Worm (Caenorhabditis elegans): ENCODE results near the gene txt-3.

Gene txt-3

DNA sequence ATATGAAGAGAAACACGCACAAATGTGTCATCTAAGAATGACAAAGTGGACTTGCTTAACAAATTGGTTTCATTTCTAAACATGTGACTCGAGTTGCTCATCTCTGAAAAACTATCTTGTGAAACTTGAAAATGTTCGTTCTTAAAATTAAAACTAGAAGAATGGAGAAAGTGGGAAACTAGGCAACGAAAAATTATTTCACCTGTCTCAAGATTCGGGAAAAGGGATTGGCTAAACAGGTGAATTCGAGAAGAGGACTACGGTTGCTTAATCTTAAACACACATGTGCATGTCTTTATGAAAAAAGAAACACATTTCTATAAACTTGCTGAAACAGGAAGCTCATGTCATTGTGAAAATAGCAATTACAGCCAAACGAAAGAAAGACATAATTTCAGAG is 17.3 kb downstream of the txt-3 start, which contains the start of gene srz-24:
Gene srz-24, minus strand, starts transcription at position 101 of the 400 bp plus-strand sequence.
- TF ChIP-seq ama-1 (optimal IDR thresholded peaks at IDR 0.05) = no peak
- no peak for TF ChIP-seq ceh-36 (tag; optimal IDR thresholded peaks at IDR 0.05)

DNA sequence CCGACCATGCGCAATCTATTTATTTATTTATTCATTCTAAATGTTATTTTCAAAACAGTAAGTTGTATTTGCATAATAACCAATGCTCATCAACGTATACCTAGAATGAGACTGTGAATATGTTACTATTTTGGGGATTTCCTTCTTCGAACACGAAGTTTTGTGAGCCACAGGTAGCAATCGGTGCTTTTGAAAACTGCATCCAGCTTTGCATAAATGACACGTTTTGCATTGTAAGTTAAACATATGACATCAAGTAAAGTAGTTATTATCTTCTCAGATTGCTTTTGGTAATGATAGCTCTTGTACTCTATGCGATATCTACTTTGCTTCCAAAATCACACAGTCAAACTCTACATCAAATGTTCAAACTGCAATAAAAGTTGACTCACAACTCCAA is 18.7 kb downstream of the txt-3 start, which contains the start of gene E03H12.4:
Gene E03H12.4, plus strand, starts transcription at position 120 of the 400 bp plus-strand sequence.
- no peak for TF ChIP-seq ama-1 (optimal IDR thresholded peaks at IDR 0.05)

DNA sequence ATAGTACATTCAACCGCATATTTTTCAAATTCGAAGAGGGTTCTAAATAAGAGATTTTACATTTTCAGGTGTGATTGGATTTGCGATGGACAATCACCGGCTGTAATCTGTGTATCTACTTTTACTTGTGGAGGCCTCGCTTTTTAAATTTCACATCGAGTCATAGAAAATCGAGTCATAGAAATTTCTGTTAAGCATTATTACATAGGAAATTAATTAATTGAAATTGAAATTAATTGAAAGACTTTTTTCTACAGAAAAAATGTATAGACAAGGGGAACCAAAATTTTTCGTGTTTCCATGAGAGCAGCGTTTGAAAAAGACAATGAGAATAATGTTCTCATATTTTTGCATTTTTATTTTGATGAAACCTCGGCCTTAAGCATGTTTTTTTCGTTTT is 20.0 kb downstream of the txt-3 start, which contains the start of gene clec-176:
Gene clec-176, plus strand, starts transcription at position 301 of the 400 bp plus-strand sequence.
- TF ChIP-seq F13C5.2 (tag; optimal IDR thresholded peaks at IDR 0.05) (no peak), B0310.2 (tag; optimal IDR thresholded peaks at IDR 0.05) (no peak), ama-1 (optimal IDR thresholded peaks at IDR 0.05) (no peak), flt-1 (GFP tag; IDR thresholded peaks at IDR 0.05) (no peak), tbx-37 (GFP tag; conservative IDR thresholded peaks at IDR 0.05) (no peak), sea-1 (GFP tag; conservative IDR thresholded peaks at IDR 0.05) (no peak), ceh-36 (tag; optimal IDR thresholded peaks at IDR 0.05) (no peak), hmg-4 (GFP tag; optimal IDR thresholded peaks at IDR 0.05) (no peak), hmbx-1 (tag; optimal IDR thresholded peaks at IDR 0.05) (no peak), ceh-13 (GFP tag; optimal IDR thresholded peaks at IDR 0.05) (no peak), ets-7 (tag; optimal IDR thresholded peaks at IDR 0.05) (no peak), pes-1 (GFP tag; IDR thresholded peaks at IDR 0.05) (no peak)

DNA sequence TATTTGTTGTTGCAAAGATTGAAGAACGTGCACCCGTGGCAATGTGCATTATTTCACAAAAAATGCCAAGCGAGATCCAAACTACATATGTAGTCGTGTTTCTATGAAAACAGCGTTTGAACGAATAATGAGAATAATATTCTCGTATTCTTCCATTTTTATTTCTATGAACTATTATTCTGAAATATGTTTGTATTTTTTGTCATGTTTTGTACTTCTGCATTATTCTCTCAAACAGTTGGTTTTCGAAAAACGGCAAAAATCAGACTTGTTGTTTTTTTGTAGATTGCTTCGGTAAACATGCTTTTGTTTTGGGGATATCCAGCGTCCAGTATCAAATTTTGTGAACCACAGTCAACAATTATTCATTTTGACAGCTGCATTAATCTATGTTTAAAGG is 22.5 kb downstream of the txt-3 start, which contains the start of gene clec-177:
Gene clec-177, plus strand, starts transcription at position 301 of the 400 bp plus-strand sequence.
- TF ChIP-seq ets-7 (tag; optimal IDR thresholded peaks at IDR 0.05) (no peak), pes-1 (GFP tag; IDR thresholded peaks at IDR 0.05) (no peak), F13C5.2 (tag; optimal IDR thresholded peaks at IDR 0.05) (no peak), tra-4 (tag; optimal IDR thresholded peaks at IDR 0.05) (no peak), hnd-1 (tag; optimal IDR thresholded peaks at IDR 0.05) (no peak)

DNA sequence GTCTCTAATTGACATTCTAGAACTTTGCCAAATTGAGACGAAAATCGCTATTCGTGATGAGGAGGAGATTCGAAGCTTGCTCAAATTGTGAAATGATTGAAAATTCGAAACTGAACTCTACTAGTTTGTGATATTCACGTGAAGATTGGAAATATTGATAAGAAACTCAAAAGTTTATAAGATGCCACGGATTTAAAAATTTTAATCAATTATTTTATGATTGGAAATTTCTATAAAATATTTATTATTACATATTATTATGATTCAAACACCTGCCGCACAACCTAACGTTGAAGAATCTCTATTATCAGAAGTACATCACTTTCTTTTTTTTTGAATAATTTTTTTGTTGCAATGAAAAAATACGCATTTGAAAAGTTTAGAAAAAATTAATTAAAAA is 24.8 kb downstream of the txt-3 start, which contains the start of gene E03H12.7:
Gene E03H12.7, minus strand, starts transcription at position 101 of the 400 bp plus-strand sequence.
- TF ChIP-seq ceh-36 (tag; optimal IDR thresholded peaks at IDR 0.05) (no peak), F13C5.2 (tag; optimal IDR thresholded peaks at IDR 0.05) (no peak), hnd-1 (tag; optimal IDR thresholded peaks at IDR 0.05) (no peak), B0310.2 (tag; optimal IDR thresholded peaks at IDR 0.05) (no peak), ets-7 (tag; optimal IDR thresholded peaks at IDR 0.05) (no peak), ceh-13 (GFP tag; optimal IDR thresholded peaks at IDR 0.05) (no peak), hmg-4 (GFP tag; optimal IDR thresholded peaks at IDR 0.05) (no peak), sea-1 (GFP tag; conservative IDR thresholded peaks at IDR 0.05) (no peak), flt-1 (GFP tag; IDR thresholded peaks at IDR 0.05) (no peak), scrt-1 (GFP tag; IDR thresholded peaks at IDR 0.05) (no peak), tbx-37 (GFP tag; conservative IDR thresholded peaks at IDR 0.05) (no peak), pes-1 (GFP tag; IDR thresholded peaks at IDR 0.05) (no peak), ama-1 (optimal IDR thresholded peaks at IDR 0.05) (no peak), aly-1 (tag; optimal IDR thresholded peaks at IDR 0.05) (no peak)

DNA sequence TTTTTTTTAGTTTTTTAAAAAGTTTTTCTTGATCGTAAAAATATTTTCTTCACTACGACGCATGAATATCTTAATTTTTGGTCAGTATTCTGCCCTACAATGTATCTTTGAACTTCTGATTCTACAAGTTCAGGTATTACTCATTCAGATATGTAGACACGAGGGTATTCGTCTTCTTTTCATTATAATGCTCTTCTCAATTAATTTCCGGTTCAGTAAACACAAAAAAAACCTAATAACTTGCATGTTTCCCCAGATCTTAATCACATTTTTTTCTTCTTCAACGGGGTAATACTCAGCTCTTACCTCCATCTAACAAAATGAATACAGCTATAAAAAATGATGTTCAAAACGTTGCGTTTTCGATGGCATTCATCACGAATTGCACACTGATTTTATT is 28.3 kb downstream of the txt-3 start, which contains the start of gene str-162:
Gene str-162, plus strand, starts transcription at position 301 of the 400 bp plus-strand sequence.
- no peak for TF ChIP-seq tbx-11 (GFP tag; IDR thresholded peaks at IDR 0.05)

DNA sequence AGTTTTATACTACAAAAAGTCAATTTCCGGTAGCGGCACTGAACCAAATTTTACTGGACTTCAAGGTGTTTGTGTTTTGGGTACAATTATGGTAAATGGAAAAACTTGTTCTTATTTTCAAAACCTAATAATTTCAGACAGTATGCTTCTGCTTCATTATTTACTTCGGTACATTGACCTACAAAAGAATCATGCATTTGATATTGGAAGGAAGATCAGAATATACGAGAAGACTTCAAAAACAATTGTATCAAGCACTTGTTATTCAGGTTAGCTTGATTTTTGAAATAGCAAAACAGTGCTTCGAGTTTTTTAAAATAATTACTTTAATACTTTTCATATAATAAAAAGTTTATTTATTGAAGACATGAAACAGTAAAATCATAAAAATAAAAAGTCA is 29.4 kb downstream of the txt-3 start:
- no peak for TF ChIP-seq ets-7 (tag; optimal IDR thresholded peaks at IDR 0.05)
- no peak for TF ChIP-seq ceh-13 (GFP tag; optimal IDR thresholded peaks at IDR 0.05)
- TF ChIP-seq hmbx-1 (tag; optimal IDR thresholded peaks at IDR 0.05) = no peak

DNA sequence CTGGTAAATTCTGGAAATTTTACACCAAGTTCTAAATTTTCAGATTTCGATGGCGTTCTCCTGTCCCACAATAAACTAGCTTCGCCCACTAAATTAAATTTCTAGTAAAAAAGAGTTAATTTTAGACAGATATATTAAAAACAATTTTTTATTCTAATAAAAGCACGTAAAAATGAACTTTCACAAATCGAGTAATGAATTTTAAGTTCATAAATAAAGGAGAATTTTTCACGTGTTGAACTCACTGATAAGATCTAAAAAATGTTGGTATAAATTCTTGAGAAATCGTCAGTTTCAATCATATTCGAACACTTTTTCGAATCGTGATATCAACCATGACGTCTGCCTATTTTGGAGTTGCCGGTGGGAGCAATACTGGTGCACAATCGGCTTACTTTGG is 32.1 kb downstream of the txt-3 start, which contains the start of gene ssq-2:
Gene ssq-2, plus strand, starts transcription at position 301 of the 400 bp plus-strand sequence.
- TF ChIP-seq scrt-1 (GFP tag; IDR thresholded peaks at IDR 0.05) = no peak

DNA sequence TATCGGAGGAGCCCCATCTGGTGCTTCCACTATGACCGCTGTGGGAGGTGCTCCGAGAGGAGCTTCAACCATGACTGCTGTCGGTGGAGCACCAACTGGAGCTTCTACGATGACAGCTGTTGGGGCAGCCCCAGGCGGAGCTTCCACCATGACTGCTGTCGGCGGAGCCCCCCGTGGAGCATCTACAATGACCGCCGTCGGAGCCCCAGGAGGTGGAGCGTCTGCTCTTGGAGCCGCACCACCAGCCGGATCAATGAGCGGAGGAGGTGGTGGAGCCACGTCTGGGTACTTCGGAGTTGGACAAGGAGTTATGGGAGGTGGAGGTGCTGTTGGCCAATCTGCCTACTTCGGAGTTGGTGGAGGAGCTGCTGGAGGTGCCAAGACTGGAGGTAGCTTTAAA is 33.2 kb downstream of the txt-3 start:
- no peak for TF ChIP-seq aly-1 (tag; optimal IDR thresholded peaks at IDR 0.05)
- TF ChIP-seq tbx-11 (GFP tag; IDR thresholded peaks at IDR 0.05) = no peak
- no peak for TF ChIP-seq B0310.2 (tag; optimal IDR thresholded peaks at IDR 0.05)

DNA sequence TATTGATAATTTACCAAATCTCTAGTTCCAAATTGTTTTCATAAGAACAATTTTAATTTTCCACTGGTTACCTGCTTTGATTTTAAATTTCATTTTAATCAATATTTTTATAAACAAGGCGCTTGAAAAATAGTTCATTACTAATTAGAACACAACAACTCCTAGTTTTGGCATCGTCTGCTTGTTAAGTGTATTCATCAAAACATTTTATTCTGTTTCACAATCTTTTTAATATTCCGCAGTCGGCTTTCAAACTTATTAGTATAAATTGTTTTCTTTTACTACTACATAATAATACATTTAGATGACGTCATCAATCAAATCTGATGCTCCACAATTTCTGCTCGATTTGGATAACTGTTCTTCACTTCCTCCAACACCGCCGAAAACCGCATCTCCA is 38.7 kb downstream of the txt-3 start, which contains the start of gene pes-1:
Gene pes-1, plus strand, starts transcription at position 301 of the 400 bp plus-strand sequence.
- TF ChIP-seq F13C5.2 (tag; optimal IDR thresholded peaks at IDR 0.05) (no peak), aly-1 (tag; optimal IDR thresholded peaks at IDR 0.05) (no peak), hnd-1 (tag; optimal IDR thresholded peaks at IDR 0.05) (no peak), ama-1 (optimal IDR thresholded peaks at IDR 0.05) (no peak), hmg-4 (GFP tag; optimal IDR thresholded peaks at IDR 0.05) (no peak), ceh-13 (GFP tag; optimal IDR thresholded peaks at IDR 0.05) (no peak), pes-1 (GFP tag; IDR thresholded peaks at IDR 0.05) (no peak), flt-1 (GFP tag; IDR thresholded peaks at IDR 0.05) (no peak), B0310.2 (tag; optimal IDR thresholded peaks at IDR 0.05) (no peak), ets-7 (tag; optimal IDR thresholded peaks at IDR 0.05) (no peak), hmbx-1 (tag; optimal IDR thresholded peaks at IDR 0.05) (no peak), tbx-11 (GFP tag; IDR thresholded peaks at IDR 0.05) (no peak), ceh-36 (tag; optimal IDR thresholded peaks at IDR 0.05) (no peak), tbx-37 (GFP tag; conservative IDR thresholded peaks at IDR 0.05) (no peak), tra-4 (tag; optimal IDR thresholded peaks at IDR 0.05) (no peak), sea-1 (GFP tag; conservative IDR thresholded peaks at IDR 0.05) (no peak), scrt-1 (GFP tag; IDR thresholded peaks at IDR 0.05) (no peak)

All from whole organism, early embryonic.